Fruit fly (Drosophila melanogaster): ENCODE results near the gene CG34155.

The CG34155 gene

dm6 chr3R:30550044-30550443 lies 10.0 kb downstream of the CG34155 start (continued):
- TF ChIP-seq Rfx (GFP tag; IDR thresholded peaks at IDR 0.05) (peak; percentile 42; the same call in 1 of the 2 replicates), Sry-δ (GFP tag; optimal IDR thresholded peaks at IDR 0.05) (no peak), oc (tag; optimal IDR thresholded peaks at IDR 0.05) (no peak), Dip3 (GFP tag; optimal IDR thresholded peaks at IDR 0.05) (no peak), Ravus (GFP tag; IDR thresholded peaks at IDR 0.05) (no peak), CG9215 (GFP tag; IDR thresholded peaks at IDR 0.05) (no peak), her (GFP tag; optimal IDR thresholded peaks at IDR 0.05) (no peak), Kr (GFP tag; optimal IDR thresholded peaks at IDR 0.05) (no peak), Opbp (GFP tag; IDR thresholded peaks at IDR 0.05; ENCODE audit: partially characterized antibody) (no peak), dan (GFP tag; IDR thresholded peaks at IDR 0.05) (no peak), CG4854 (GFP tag; optimal IDR thresholded peaks at IDR 0.05) (no peak), CG32772 (GFP tag; IDR thresholded peaks at IDR 0.05) (no peak), NC2β (GFP tag; optimal IDR thresholded peaks at IDR 0.05) (no peak), BEAF-32 (GFP tag; optimal IDR thresholded peaks at IDR 0.05) (no peak), tx (GFP tag; optimal IDR thresholded peaks at IDR 0.05) (no peak), CG18599 (GFP tag; optimal IDR thresholded peaks at IDR 0.05) (peak; percentile 77), sd (tag; optimal IDR thresholded peaks at IDR 0.05) (no peak), sens-2 (GFP tag; IDR thresholded peaks at IDR 0.05) (no peak), pb (GFP tag; optimal IDR thresholded peaks at IDR 0.05) (no peak), lab (GFP tag; optimal IDR thresholded peaks at IDR 0.05) (peak; percentile 64), CG11093 (GFP tag; IDR thresholded peaks at IDR 0.05) (no peak), crc (GFP tag; optimal IDR thresholded peaks at IDR 0.05) (no peak), CG34422 (GFP tag; IDR thresholded peaks at IDR 0.05) (no peak), btn (GFP tag; optimal IDR thresholded peaks at IDR 0.05) (no peak), inv (GFP tag; IDR thresholded peaks at IDR 0.05; ENCODE audit: partially characterized antibody) (no peak), CG13287 (GFP tag; IDR thresholded peaks at IDR 0.05; ENCODE audit: partially characterized antibody) (no peak), Meics (GFP tag; optimal IDR thresholded peaks at IDR 0.05) (peak; percentile 31), mirr (GFP tag; optimal IDR thresholded peaks at IDR 0.05) (no peak), tup (GFP tag; optimal IDR thresholded peaks at IDR 0.05) (no peak), Ets65A (GFP tag) (no peak), CG8290 (GFP tag; optimal IDR thresholded peaks at IDR 0.05) (no peak), CG8290 (tag; optimal IDR thresholded peaks at IDR 0.05) (peak in 1 of 2 experiments; percentile 54), esg (GFP tag; conservative IDR thresholded peaks at IDR 0.05) (no peak), CG1603 (tag; optimal IDR thresholded peaks at IDR 0.05) (peak; percentile 25), corto (GFP tag; optimal IDR thresholded peaks at IDR 0.05) (no peak), CG4617 (GFP tag; optimal IDR thresholded peaks at IDR 0.05; ENCODE audit: borderline replicate concordance) (no peak), Hr39 (optimal IDR thresholded peaks at IDR 0.05) (no peak), CG4820 (GFP tag; optimal IDR thresholded peaks at IDR 0.05) (no peak), cad (GFP tag; optimal IDR thresholded peaks at IDR 0.05) (no peak), CG17612 (GFP tag; IDR thresholded peaks at IDR 0.05) (no peak), CG7928 (GFP tag; optimal IDR thresholded peaks at IDR 0.05) (no peak), CG12219 (GFP tag; optimal IDR thresholded peaks at IDR 0.05) (no peak), CG12236 (GFP tag; optimal IDR thresholded peaks at IDR 0.05) (no peak), hbn (GFP tag; IDR thresholded peaks at IDR 0.05; ENCODE audit: partially characterized antibody) (no peak), CG17829 (tag; optimal IDR thresholded peaks at IDR 0.05) (no peak), CG10366 (GFP tag; IDR thresholded peaks at IDR 0.05) (no peak), vfl (GFP tag; optimal IDR thresholded peaks at IDR 0.05) (no peak), unc-4 (GFP tag; IDR thresholded peaks at IDR 0.05; ENCODE audit: partially characterized antibody) (no peak), sens (GFP tag) (no peak), psq (GFP tag; optimal IDR thresholded peaks at IDR 0.05) (no peak), Dbx (GFP tag; IDR thresholded peaks at IDR 0.05) (peak; percentile 37; the same call in 1 of the 3 replicates), luna (GFP tag; optimal IDR thresholded peaks at IDR 0.05) (no peak), CG6683 (GFP tag; optimal IDR thresholded peaks at IDR 0.05) (no peak)

Measured in whole organism, embryonic.